Worm (Caenorhabditis elegans) whole organism, L2 larva: Measurements from ENCODE around the gene T14E8.2.

Experiments
- ztf-4 ChIP-seq: fragments of 150-350 bp; optimal IDR thresholded peaks from 2 replicates; lab custom pipeline; 2014; ENCODE audit warnings: missing biosample characterization, missing genetic modification characterization

T14E8.2 gene

DNA sequence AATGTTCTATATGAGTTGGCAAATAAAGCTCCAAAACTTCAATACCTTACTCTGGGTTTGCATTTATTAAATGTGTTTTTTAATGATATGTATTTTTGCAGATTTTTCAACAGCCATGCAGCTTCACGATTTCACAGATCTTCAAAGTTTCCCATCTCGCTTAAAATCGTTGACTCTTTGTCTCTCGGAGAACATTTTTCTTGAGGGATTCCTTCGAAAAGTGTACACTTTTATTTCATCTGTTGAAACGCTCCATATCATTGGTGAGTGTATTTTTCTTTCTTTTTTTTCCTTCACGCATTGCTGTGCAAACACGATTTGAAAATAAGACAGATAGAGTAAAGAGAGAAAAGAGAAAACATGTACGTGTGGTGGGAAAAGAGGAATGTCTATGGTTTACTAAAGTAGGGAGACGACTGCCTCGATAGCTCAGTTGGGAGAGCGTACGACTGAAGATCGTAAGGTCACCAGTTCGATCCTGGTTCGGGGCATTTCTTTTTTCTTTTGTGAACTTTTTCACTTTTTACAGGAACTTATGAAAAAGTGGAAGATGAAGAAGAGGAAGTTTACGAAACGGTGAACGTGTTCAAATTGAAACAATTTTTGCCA, 50.5 kb downstream of the T14E8.2 start (continued):
- no peak for TF ChIP-seq ztf-4 (tag; lab: Kevin White, UChicago)
